In genomic region chrX:16931255-16932023, ce11 we compare ENCODE assay signal across 5 worm cellular contexts.
A peak's percentile ranks its signal among the peaks of the same experiment; 100 is the strongest.
TF ChIP-seq lines count a peak whose summit lies in the region.

No protein-coding gene starts in this region.

TF ChIP-seq in whole organism, L1 larva, 84 proteins besides CTCF, POLR2A, EP300 and RAD21 (continues in another document):
- TF ChIP-seq snpc-4 (tag; optimal IDR thresholded peaks at IDR 0.05; lab: Kevin White, UChicago) (no peak), sox-4 (tag; optimal IDR thresholded peaks at IDR 0.05; lab: Kevin White, UChicago) (peak; percentile 13), blmp-1 (tag; optimal IDR thresholded peaks at IDR 0.05; lab: Kevin White, UChicago) (no peak), tlp-1 (tag; optimal IDR thresholded peaks at IDR 0.05; lab: Kevin White, UChicago) (no peak), unc-98 (GFP tag; IDR thresholded peaks at IDR 0.05; lab: Robert Waterston, UW) (peak; percentile 8), egl-13 (tag; optimal IDR thresholded peaks at IDR 0.05; lab: Kevin White, UChicago) (no peak), nhr-77 (tag; optimal IDR thresholded peaks at IDR 0.05; lab: Kevin White, UChicago) (peak; percentile 37), C34B4.2 (tag; optimal IDR thresholded peaks at IDR 0.05; lab: Kevin White, UChicago) (no peak), elt-3 (tag; optimal IDR thresholded peaks at IDR 0.05; lab: Kevin White, UChicago) (peak in 2 of 6 experiments; percentile 18 to 33), grh-1 (GFP tag; IDR thresholded peaks at IDR 0.05; lab: Robert Waterston, UW) (peak; percentile 69), alr-1 (tag; optimal IDR thresholded peaks at IDR 0.05; lab: Kevin White, UChicago; ENCODE audit: borderline replicate concordance) (no peak), lin-15B (tag; optimal IDR thresholded peaks at IDR 0.05; lab: Kevin White, UChicago) (no peak), mep-1 (tag; optimal IDR thresholded peaks at IDR 0.05; lab: Kevin White, UChicago) (peak; percentile 46), efl-1 (optimal IDR thresholded peaks at IDR 0.05; lab: Kevin White, UChicago) (peak in 1 of 2 experiments; percentile 36), efl-1 (GFP tag; optimal IDR thresholded peaks at IDR 0.05 in 1 of 2; lab: Kevin White, UChicago) (peak in 1 of 2 experiments; percentile 90), lir-3 (tag; optimal IDR thresholded peaks at IDR 0.05; lab: Kevin White, UChicago; ENCODE audit: poor library complexity) (no peak), efl-3 (GFP tag; optimal IDR thresholded peaks at IDR 0.05; lab: Kevin White, UChicago) (no peak), unc-130 (tag; optimal IDR thresholded peaks at IDR 0.05; lab: Kevin White, UChicago) (peak; percentile 72)

TF ChIP-seq in whole organism, L3 larva, 47 proteins besides CTCF, POLR2A, EP300 and RAD21 (continues in another document):
- TF ChIP-seq skn-1 (tag; optimal IDR thresholded peaks at IDR 0.05; lab: Kevin White, UChicago) (peak; percentile 40), elt-2 (tag; optimal IDR thresholded peaks at IDR 0.05; lab: Kevin White, UChicago) (peak; percentile 15), nfya-1 (tag; optimal IDR thresholded peaks at IDR 0.05; lab: Kevin White, UChicago; ENCODE audit: insufficient read depth) (peak; percentile 21), elt-3 (tag; optimal IDR thresholded peaks at IDR 0.05; lab: Kevin White, UChicago) (no peak), unc-39 (tag; optimal IDR thresholded peaks at IDR 0.05; lab: Kevin White, UChicago) (no peak), lin-39 (tag; optimal IDR thresholded peaks at IDR 0.05; lab: Kevin White, UChicago) (peak; percentile 83), nhr-67 (tag; optimal IDR thresholded peaks at IDR 0.05; lab: Kevin White, UChicago) (peak; percentile 55), eor-1 (tag; optimal IDR thresholded peaks at IDR 0.05; lab: Kevin White, UChicago) (peak in 1 of 2 experiments; percentile 32), nhr-237 (tag; optimal IDR thresholded peaks at IDR 0.05; lab: Kevin White, UChicago) (no peak), hmg-11 (tag; optimal IDR thresholded peaks at IDR 0.05; lab: Kevin White, UChicago) (no peak), ztf-11 (tag; optimal IDR thresholded peaks at IDR 0.05; lab: Kevin White, UChicago) (no peak), ceh-82 (tag; optimal IDR thresholded peaks at IDR 0.05; lab: Kevin White, UChicago) (no peak), nhr-25 (tag; optimal IDR thresholded peaks at IDR 0.05; lab: Kevin White, UChicago) (peak; percentile 79), pqm-1 (tag; optimal IDR thresholded peaks at IDR 0.05; lab: Kevin White, UChicago) (no peak), nhr-76 (tag; optimal IDR thresholded peaks at IDR 0.05; lab: Kevin White, UChicago) (no peak), ztf-4 (tag; optimal IDR thresholded peaks at IDR 0.05; lab: Kevin White, UChicago) (peak; percentile 10), nhr-12 (tag; optimal IDR thresholded peaks at IDR 0.05; lab: Kevin White, UChicago) (no peak), nhr-23 (tag; optimal IDR thresholded peaks at IDR 0.05; lab: Kevin White, UChicago) (peak; percentile 39), tbx-2 (tag; optimal IDR thresholded peaks at IDR 0.05; lab: Kevin White, UChicago) (no peak)

TF ChIP-seq in whole organism, early embryonic, 17 proteins besides CTCF, POLR2A, EP300 and RAD21:
- TF ChIP-seq ets-7 (tag; optimal IDR thresholded peaks at IDR 0.05; lab: Kevin White, UChicago), result no peak
- TF ChIP-seq sea-1 (GFP tag; conservative IDR thresholded peaks at IDR 0.05; lab: Robert Waterston, UW), result peak; percentile 61
- TF ChIP-seq tbx-11 (GFP tag; IDR thresholded peaks at IDR 0.05; lab: Robert Waterston, UW), result peak; percentile 25; the same call in 1 of the 2 replicates
- TF ChIP-seq scrt-1 (GFP tag; IDR thresholded peaks at IDR 0.05; lab: Robert Waterston, UW), result 0 out of 2 replicates have a peak, but pooled peaks have one; percentile 48
- TF ChIP-seq pes-1 (GFP tag; IDR thresholded peaks at IDR 0.05; lab: Robert Waterston, UW), result no peak
- no peak for TF ChIP-seq hmg-4 (GFP tag; optimal IDR thresholded peaks at IDR 0.05; lab: Kevin White, UChicago)
- peak; percentile 92 for TF ChIP-seq ama-1 (optimal IDR thresholded peaks at IDR 0.05; lab: Kevin White, UChicago)
- no peak for TF ChIP-seq hnd-1 (tag; optimal IDR thresholded peaks at IDR 0.05; lab: Kevin White, UChicago)
- TF ChIP-seq ceh-36 (tag; optimal IDR thresholded peaks at IDR 0.05; lab: Kevin White, UChicago), result no peak
- no peak; the same call in 1 of the 2 replicates for TF ChIP-seq flt-1 (GFP tag; IDR thresholded peaks at IDR 0.05; lab: Robert Waterston, UW)
- no peak for TF ChIP-seq B0310.2 (tag; optimal IDR thresholded peaks at IDR 0.05; lab: Kevin White, UChicago)
- TF ChIP-seq ceh-13 (GFP tag; optimal IDR thresholded peaks at IDR 0.05; lab: Kevin White, UChicago), result no peak
- TF ChIP-seq F13C5.2 (tag; optimal IDR thresholded peaks at IDR 0.05; lab: Kevin White, UChicago), result no peak
- TF ChIP-seq tbx-37 (GFP tag; conservative IDR thresholded peaks at IDR 0.05; lab: Robert Waterston, UW), result no peak
- no peak for TF ChIP-seq tra-4 (tag; optimal IDR thresholded peaks at IDR 0.05; lab: Kevin White, UChicago)
- no peak for TF ChIP-seq aly-1 (tag; optimal IDR thresholded peaks at IDR 0.05; lab: Kevin White, UChicago)
- no peak for TF ChIP-seq hmbx-1 (tag; optimal IDR thresholded peaks at IDR 0.05; lab: Kevin White, UChicago)

TF ChIP-seq in whole organism, midembryonic, 9 proteins besides CTCF, POLR2A, EP300 and RAD21:
- no peak; the same call in 1 of the 2 replicates for TF ChIP-seq ztf-29 (GFP tag; IDR thresholded peaks at IDR 0.05; lab: Robert Waterston, UW)
- TF ChIP-seq ref-1 (GFP tag; conservative IDR thresholded peaks at IDR 0.05; lab: Robert Waterston, UW), result 0 out of 2 replicates have a peak, but pooled peaks have one; percentile 26
- TF ChIP-seq med-1 (GFP tag; optimal IDR thresholded peaks at IDR 0.05; lab: Kevin White, UChicago; ENCODE audit: insufficient read depth), result no peak
- no peak for TF ChIP-seq T22C8.4 (GFP tag; IDR thresholded peaks at IDR 0.05; lab: Robert Waterston, UW)
- no peak for TF ChIP-seq tab-1 (GFP tag; IDR thresholded peaks at IDR 0.05; lab: Robert Waterston, UW)
- no peak; the same call in 1 of the 2 replicates for TF ChIP-seq klf-2 (GFP tag; conservative IDR thresholded peaks at IDR 0.05; lab: Robert Waterston, UW)
- peak; percentile 67 for TF ChIP-seq flt-1 (GFP tag; IDR thresholded peaks at IDR 0.05; lab: Robert Waterston, UW)
- no peak for TF ChIP-seq ztf-23 (GFP tag; IDR thresholded peaks at IDR 0.05; lab: Robert Waterston, UW)
- no peak for TF ChIP-seq cog-1 (tag; optimal IDR thresholded peaks at IDR 0.05; lab: Kevin White, UChicago)

TF ChIP-seq in whole organism, young adult, 124 proteins besides CTCF, POLR2A, EP300 and RAD21 (continues in another document):
- TF ChIP-seq tbx-9 (tag; optimal IDR thresholded peaks at IDR 0.05; lab: Kevin White, UChicago; ENCODE audit: borderline replicate concordance), result no peak
- TF ChIP-seq aptf-2 (GFP tag; conservative IDR thresholded peaks at IDR 0.05; lab: Robert Waterston, UW), result peak; percentile 85
- peak; percentile 81 for TF ChIP-seq K11D2.4 (GFP tag; IDR thresholded peaks at IDR 0.05; lab: Robert Waterston, UW)
- TF ChIP-seq nhr-27 (tag; optimal IDR thresholded peaks at IDR 0.05; lab: Kevin White, UChicago), result no peak
- TF ChIP-seq B0261.1 (tag; optimal IDR thresholded peaks at IDR 0.05; lab: Kevin White, UChicago), result peak; percentile 5
- TF ChIP-seq snpc-1.1 (tag; optimal IDR thresholded peaks at IDR 0.05; lab: Kevin White, UChicago; ENCODE audit: insufficient read depth), result no peak
- TF ChIP-seq F49E8.2 (tag; optimal IDR thresholded peaks at IDR 0.05; lab: Kevin White, UChicago; ENCODE audit: insufficient read depth), result no peak
- TF ChIP-seq somi-1 (GFP tag; optimal IDR thresholded peaks at IDR 0.05; lab: Kevin White, UChicago), result peak; percentile 48
- TF ChIP-seq B0336.3 (GFP tag; IDR thresholded peaks at IDR 0.05; lab: Robert Waterston, UW), result peak; percentile 10
- TF ChIP-seq akir-1 (GFP tag; optimal IDR thresholded peaks at IDR 0.05; lab: Kevin White, UChicago), result no peak
- peak; percentile 88; the same call in 1 of the 2 replicates for TF ChIP-seq nhr-120 (GFP tag; IDR thresholded peaks at IDR 0.05; lab: Robert Waterston, UW)
- peak; percentile 95 for TF ChIP-seq ceh-58 (GFP tag; IDR thresholded peaks at IDR 0.05; lab: Robert Waterston, UW)
- no peak for TF ChIP-seq fkh-3 (tag; optimal IDR thresholded peaks at IDR 0.05; lab: Kevin White, UChicago)
- no peak for TF ChIP-seq K12H6.12 (tag; optimal IDR thresholded peaks at IDR 0.05; lab: Kevin White, UChicago)
- peak; percentile 44 for TF ChIP-seq tbp1 (GFP tag; optimal IDR thresholded peaks at IDR 0.05; lab: Kevin White, UChicago)
- TF ChIP-seq ets-4 (GFP tag; optimal IDR thresholded peaks at IDR 0.05; lab: Kevin White, UChicago), result no peak
- TF ChIP-seq efl-1 (GFP tag; optimal IDR thresholded peaks at IDR 0.05; lab: Kevin White, UChicago), result no peak
- TF ChIP-seq aptf-3 (GFP tag; IDR thresholded peaks at IDR 0.05; lab: Robert Waterston, UW), result peak; percentile 94; the same call in 1 of the 2 replicates
- TF ChIP-seq atf-7 (tag; optimal IDR thresholded peaks at IDR 0.05; lab: Kevin White, UChicago), result no peak
- peak; percentile 70 for TF ChIP-seq zim-3 (tag; optimal IDR thresholded peaks at IDR 0.05; lab: Kevin White, UChicago)
- no peak for TF ChIP-seq dpff-1 (tag; optimal IDR thresholded peaks at IDR 0.05; lab: Kevin White, UChicago)
- TF ChIP-seq tlf-1 (GFP tag; optimal IDR thresholded peaks at IDR 0.05; lab: Kevin White, UChicago), result peak; percentile 61
- no peak for TF ChIP-seq him-1 (tag; optimal IDR thresholded peaks at IDR 0.05; lab: Kevin White, UChicago)
- peak; percentile 53 for TF ChIP-seq F10E7.11 (tag; optimal IDR thresholded peaks at IDR 0.05; lab: Kevin White, UChicago)
- no peak for TF ChIP-seq F23B12.7 (tag; optimal IDR thresholded peaks at IDR 0.05; lab: Kevin White, UChicago; ENCODE audit: insufficient read depth)
- no peak for TF ChIP-seq mel-28 (tag; optimal IDR thresholded peaks at IDR 0.05; lab: Kevin White, UChicago; ENCODE audit: borderline replicate concordance)
- peak; percentile 60; the same call in 1 of the 2 replicates for TF ChIP-seq C06A6.2 (GFP tag; conservative IDR thresholded peaks at IDR 0.05; lab: Robert Waterston, UW)
- TF ChIP-seq ceh-27 (GFP tag; optimal IDR thresholded peaks at IDR 0.05; lab: Kevin White, UChicago), result peak; percentile 21
- TF ChIP-seq Y79H2A.3 (GFP tag; conservative IDR thresholded peaks at IDR 0.05; lab: Robert Waterston, UW), result peak; percentile 66
- no peak for TF ChIP-seq ceh-91 (GFP tag; IDR thresholded peaks at IDR 0.05; lab: Robert Waterston, UW)
- no peak; the same call in 1 of the 2 replicates for TF ChIP-seq dox-1 (GFP tag; IDR thresholded peaks at IDR 0.05; lab: Robert Waterston, UW)
- TF ChIP-seq attf-5 (GFP tag; optimal IDR thresholded peaks at IDR 0.05; lab: Kevin White, UChicago), result no peak
- no peak for TF ChIP-seq let-607 (tag; optimal IDR thresholded peaks at IDR 0.05; lab: Kevin White, UChicago)
- no peak for TF ChIP-seq hmg-20 (GFP tag; IDR thresholded peaks at IDR 0.05; lab: Robert Waterston, UW)
- peak; percentile 47; the same call in 1 of the 2 replicates for TF ChIP-seq hmg-1.2 (GFP tag; IDR thresholded peaks at IDR 0.05; lab: Robert Waterston, UW)

Comparison
In these comparisons a context has a peak if more than half of its experiments do, and no peak if none do; other contexts are left out.
1. Of the 8 proteins assayed by ChIP-seq in both whole organism, young adult and whole organism, L1 larva: peak only in whole organism, young adult: none; only in whole organism, L1 larva: dpl-1, nhr-90 and unc-130; in both: ama-1; in neither: 1; mixed calls (peak in some experiments, not most) for 3.